Worm (Caenorhabditis elegans) whole organism, L1 larva: ENCODE results near the gene sms-5.

ENCODE experiments used
- mep-1 ChIP-seq: fragments of 150-350 bp; optimal IDR thresholded peaks from 2 replicates; lab custom pipeline; 2014; ENCODE audit warnings: missing biosample characterization, missing genetic modification characterization
- nhr-12 ChIP-seq: sonication (generic microtip); optimal IDR thresholded peaks from 2 replicates; lab custom pipeline; 2017; ENCODE audit warnings: missing biosample characterization, missing genetic modification characterization
- nhr-77 ChIP-seq: fragments of 150-350 bp; optimal IDR thresholded peaks from 2 replicates; lab custom pipeline; 2014; ENCODE audit warnings: missing biosample characterization, missing genetic modification characterization
- ztf-4 ChIP-seq: fragments of 150-350 bp; optimal IDR thresholded peaks from 2 replicates; lab custom pipeline; 2014; ENCODE audit warnings: missing biosample characterization, missing genetic modification characterization

DNA sequence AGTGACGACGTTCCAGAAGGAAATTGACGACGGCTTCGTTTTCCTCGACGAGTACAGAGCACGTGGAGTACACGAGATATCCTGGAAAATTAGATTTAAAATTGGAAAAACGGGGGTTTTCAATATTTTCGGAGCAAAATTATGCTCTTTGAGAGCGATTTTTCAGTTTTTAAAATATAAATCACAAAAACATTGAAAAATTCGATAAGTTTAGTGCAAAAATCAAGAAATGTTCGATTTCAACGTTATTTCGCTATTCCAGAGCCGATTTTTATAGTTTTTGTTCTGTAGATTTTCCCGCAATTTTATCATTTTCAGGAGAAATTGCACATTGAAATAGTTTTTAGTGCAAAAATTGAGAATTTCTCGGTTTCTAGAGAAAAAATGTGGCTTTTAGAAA, 22.0 kb upstream of the sms-5 start, which contains the start of gene W07E6.5:
- no peak for TF ChIP-seq ztf-4 (tag; lab: Kevin White, UChicago)
- TF ChIP-seq nhr-77: no peak
- TF ChIP-seq nhr-12 (tag; lab: Kevin White, UChicago): no peak
- TF ChIP-seq mep-1 (tag; lab: Kevin White, UChicago): no peak
